Fruit fly (Drosophila melanogaster) whole organism, embryonic: Measurements from ENCODE around the gene MTF-1.

Source experiments
- Adf1 ChIP-seq: fragments of 200-800 bp; sonication (Bioruptor generic); IDR thresholded peaks from 2 replicates; pipeline ENCODE4 v1.3.6; 2022; ENCODE audit warnings: missing biosample characterization, missing genetic modification characterization
- Bgb ChIP-seq: fragments of 200-800 bp; sonication (Bioruptor generic); IDR thresholded peaks from 2 replicates; pipeline ENCODE4 v1.3.6; 2022; ENCODE audit warnings: missing biosample characterization, missing genetic modification characterization; ENCODE audit not compliant: partially characterized antibody
- CG10209 ChIP-seq: fragments of 200-800 bp; sonication (Bioruptor generic); optimal IDR thresholded peaks from 3 replicates; lab custom pipeline; 2017; ENCODE audit warnings: missing biosample characterization, mild to moderate bottlenecking, missing genetic modification characterization, missing genetic modification reagents
- CG10267 ChIP-seq: fragments of 200-800 bp; sonication (Bioruptor generic); optimal IDR thresholded peaks from 2 replicates; lab custom pipeline; 2018; ENCODE audit warnings: missing biosample characterization, mild to moderate bottlenecking, missing genetic modification characterization, moderate library complexity
- CG15696 ChIP-seq: fragments of 200-800 bp; sonication (Bioruptor generic); optimal IDR thresholded peaks from 2 replicates; lab custom pipeline; 2019; ENCODE audit warnings: missing biosample characterization, mild to moderate bottlenecking, missing genetic modification characterization, moderate library complexity
- CG16813 ChIP-seq: fragments of 200-800 bp; sonication (Bioruptor generic); IDR thresholded peaks from 3 replicates; pipeline ENCODE4 v1.3.6; 2022; ENCODE audit warnings: missing biosample characterization, missing genetic modification characterization; ENCODE audit not compliant: partially characterized antibody
- CG2116 ChIP-seq: fragments of 200-800 bp; sonication (Bioruptor generic); optimal IDR thresholded peaks from 3 replicates; lab custom pipeline; 2018; ENCODE audit warnings: missing biosample characterization, mild to moderate bottlenecking, missing genetic modification characterization
- CG2678 ChIP-seq: fragments of 200-800 bp; sonication (Bioruptor generic); optimal IDR thresholded peaks from 3 replicates; lab custom pipeline; 2019; ENCODE audit warnings: missing biosample characterization, mild to moderate bottlenecking, missing genetic modification characterization, moderate library complexity
- CG31441 ChIP-seq: fragments of 200-800 bp; sonication (Bioruptor generic); IDR thresholded peaks from 2 replicates; pipeline ENCODE4 v1.3.6; 2022; ENCODE audit warnings: missing biosample characterization, missing genetic modification characterization
- CG4854 ChIP-seq: fragments of 200-800 bp; sonication (Bioruptor generic); optimal IDR thresholded peaks from 2 replicates; lab custom pipeline; 2016; ENCODE audit warnings: missing biosample characterization, missing genetic modification characterization, inconsistent platforms
- CG5245 ChIP-seq: fragments of 200-800 bp; sonication (Bioruptor generic); optimal IDR thresholded peaks from 3 replicates; lab custom pipeline; 2016; ENCODE audit warnings: missing biosample characterization, missing genetic modification characterization
- CG7271 ChIP-seq: fragments of 200-800 bp; sonication (Bioruptor generic); optimal IDR thresholded peaks from 2 replicates; lab custom pipeline; 2018; ENCODE audit warnings: missing biosample characterization, mild to moderate bottlenecking, missing genetic modification characterization, moderate library complexity
- CG7928 ChIP-seq: fragments of 200-800 bp; sonication (Bioruptor generic); optimal IDR thresholded peaks from 2 replicates; lab custom pipeline; 2017; ENCODE audit warnings: missing biosample characterization, mild to moderate bottlenecking, missing genetic modification characterization
- CG7963 ChIP-seq: fragments of 200-800 bp; sonication (Bioruptor generic); IDR thresholded peaks from 3 replicates; pipeline ENCODE4 v1.3.6; 2022; ENCODE audit warnings: missing biosample characterization, missing genetic modification characterization; ENCODE audit not compliant: partially characterized antibody
- CG8388 ChIP-seq: fragments of 200-800 bp; sonication (Bioruptor generic); optimal IDR thresholded peaks from 2 replicates; lab custom pipeline; 2019; ENCODE audit warnings: missing biosample characterization, mild to moderate bottlenecking, missing genetic modification characterization, moderate library complexity
- CG8924 ChIP-seq: fragments of 200-800 bp; optimal IDR thresholded peaks from 3 replicates; lab custom pipeline; 2019; ENCODE audit warnings: missing biosample characterization, mild to moderate bottlenecking, missing genetic modification characterization, moderate library complexity
- CG9817 ChIP-seq: fragments of 200-800 bp; sonication (Bioruptor generic); optimal IDR thresholded peaks from 2 replicates; lab custom pipeline; 2018; ENCODE audit warnings: missing biosample characterization, mild to moderate bottlenecking, missing genetic modification characterization, moderate library complexity
- CkIIα-i1 ChIP-seq: fragments of 200-800 bp; sonication (Bioruptor generic); IDR thresholded peaks from 2 replicates; pipeline ENCODE4 v1.3.6; 2022; ENCODE audit warnings: missing biosample characterization, missing genetic modification characterization
- Dad ChIP-seq: fragments of 200-800 bp; sonication (Bioruptor generic); optimal IDR thresholded peaks from 3 replicates; lab custom pipeline; 2016; ENCODE audit warnings: missing biosample characterization, missing genetic modification characterization
- E2f1 ChIP-seq: fragments of 200-800 bp; sonication (Bioruptor generic); IDR thresholded peaks from 2 replicates; pipeline ENCODE4 v1.3.6; 2022; ENCODE audit warnings: missing biosample characterization, missing genetic modification characterization
- Ets65A ChIP-seq: fragments of 200-800 bp; sonication (Bioruptor generic); peaks from one replicate; lab custom pipeline; 2016; ENCODE audit warnings: missing biosample characterization, missing genetic modification characterization
- Med ChIP-seq: fragments of 200-800 bp; sonication (Bioruptor generic); peaks from one replicate; lab custom pipeline; 2016; ENCODE audit warnings: missing biosample characterization, missing genetic modification characterization, mild to moderate bottlenecking, inconsistent platforms, moderate library complexity
- Nf-YA ChIP-seq: fragments of 200-800 bp; sonication (Bioruptor generic); IDR thresholded peaks from 2 replicates; pipeline ENCODE4 v1.3.6; 2022; ENCODE audit warnings: missing biosample characterization, missing genetic modification characterization
- Ssrp ChIP-seq: fragments of 200-800 bp; sonication (Bioruptor generic); optimal IDR thresholded peaks from 2 replicates; lab custom pipeline; 2018; ENCODE audit warnings: missing biosample characterization, mild to moderate bottlenecking, missing genetic modification characterization, moderate library complexity
- Tbp ChIP-seq: fragments of >200 bp; optimal IDR thresholded peaks from 2 replicates; lab custom pipeline; 2018; ENCODE audit warnings: missing biosample characterization, missing genetic modification characterization
- amos ChIP-seq: fragments of 200-800 bp; sonication (Bioruptor generic); IDR thresholded peaks from 2 replicates; pipeline ENCODE4 v1.3.6; 2022; ENCODE audit warnings: missing biosample characterization, missing genetic modification characterization; ENCODE audit not compliant: partially characterized antibody
- br ChIP-seq: fragments of >200 bp; optimal IDR thresholded peaks from 2 replicates; lab custom pipeline; 2017
- chinmo ChIP-seq: fragments of 200-800 bp; sonication (Bioruptor generic); IDR thresholded peaks from 4 replicates; pipeline ENCODE4 v1.3.6; 2022; ENCODE audit warnings: missing biosample characterization, missing genetic modification characterization; ENCODE audit not compliant: partially characterized antibody
- chm ChIP-seq: fragments of 200-800 bp; sonication (Bioruptor generic); IDR thresholded peaks from 2 replicates; pipeline ENCODE4 v1.3.6; 2022; ENCODE audit warnings: missing biosample characterization, missing genetic modification characterization
- dmrt11E ChIP-seq: fragments of 200-800 bp; sonication (Bioruptor generic); optimal IDR thresholded peaks from 3 replicates; lab custom pipeline; 2018; ENCODE audit warnings: missing biosample characterization, mild to moderate bottlenecking, missing genetic modification characterization, moderate library complexity
- exex ChIP-seq: fragments of 200-800 bp; sonication (Bioruptor generic); optimal IDR thresholded peaks from 4 replicates; lab custom pipeline; 2018; ENCODE audit warnings: missing biosample characterization, mild to moderate bottlenecking, missing genetic modification characterization, moderate library complexity
- gce ChIP-seq: fragments of 200-800 bp; sonication (Bioruptor generic); IDR thresholded peaks from 3 replicates; pipeline ENCODE4 v1.3.6; 2022; ENCODE audit warnings: missing biosample characterization, missing genetic modification characterization
- hb ChIP-seq: fragments of 200-800 bp; sonication (Bioruptor generic); IDR thresholded peaks from 3 replicates; pipeline ENCODE4 v1.3.6; 2022; ENCODE audit warnings: missing biosample characterization, missing genetic modification characterization; ENCODE audit not compliant: partially characterized antibody
- hbn ChIP-seq: fragments of 200-800 bp; sonication (Bioruptor generic); IDR thresholded peaks from 2 replicates; pipeline ENCODE4 v1.3.6; 2022; ENCODE audit warnings: missing biosample characterization, missing genetic modification characterization; ENCODE audit not compliant: partially characterized antibody
- jing ChIP-seq: fragments of 200-800 bp; sonication (Bioruptor generic); optimal IDR thresholded peaks from 2 replicates; lab custom pipeline; 2018; ENCODE audit warnings: missing biosample characterization, mild to moderate bottlenecking, missing genetic modification characterization
- klu ChIP-seq: fragments of 200-800 bp; sonication (Bioruptor generic); IDR thresholded peaks from 2 replicates; pipeline ENCODE4 v1.3.6; 2022; ENCODE audit warnings: missing biosample characterization, missing genetic modification characterization
- knrl ChIP-seq: fragments of 200-800 bp; sonication (Bioruptor generic); IDR thresholded peaks from 3 replicates; pipeline ENCODE4 v1.3.6; 2022; ENCODE audit warnings: missing biosample characterization, missing genetic modification characterization; ENCODE audit not compliant: partially characterized antibody
- lola ChIP-seq, 3 experiments: fragments of >200 bp in 2 of 3; fragments of 200-800 bp in 1 of 3; sonication (Bioruptor generic) in 1 of 3; optimal IDR thresholded peaks; 2 replicates each; lab custom pipeline; 2017 to 2019; ENCODE audit warnings: missing biosample characterization in 3 of 3, missing genetic modification characterization in 3 of 3, mild to moderate bottlenecking in 1 of 3, moderate library complexity in 1 of 3
- pb ChIP-seq: fragments of 200-800 bp; sonication (Bioruptor generic); optimal IDR thresholded peaks from 3 replicates; lab custom pipeline; 2016; ENCODE audit warnings: missing biosample characterization, missing genetic modification characterization
- phol ChIP-seq: fragments of 200-800 bp; sonication (Bioruptor generic); optimal IDR thresholded peaks from 3 replicates; lab custom pipeline; 2018; ENCODE audit warnings: missing biosample characterization, mild to moderate bottlenecking, missing genetic modification characterization, moderate library complexity
- sisA ChIP-seq: fragments of 200-800 bp; sonication (Bioruptor generic); IDR thresholded peaks from 2 replicates; pipeline ENCODE4 v1.3.6; 2022; ENCODE audit warnings: missing biosample characterization, missing genetic modification characterization
- tgo ChIP-seq: fragments of 200-800 bp; sonication (Bioruptor generic); IDR thresholded peaks from 3 replicates; pipeline ENCODE4 v1.3.6; 2022; ENCODE audit warnings: missing biosample characterization, missing genetic modification characterization
- tin ChIP-seq: fragments of 200-800 bp; sonication (Bioruptor generic); optimal IDR thresholded peaks from 3 replicates; lab custom pipeline; 2016; ENCODE audit warnings: missing biosample characterization, missing genetic modification characterization
- tna ChIP-seq: fragments of 200-800 bp; sonication (Bioruptor generic); IDR thresholded peaks from 2 replicates; pipeline ENCODE4 v1.3.6; 2022; ENCODE audit warnings: missing biosample characterization, missing genetic modification characterization; ENCODE audit not compliant: partially characterized antibody
- tup ChIP-seq: fragments of 200-800 bp; sonication (Bioruptor generic); optimal IDR thresholded peaks from 2 replicates; lab custom pipeline; 2016; ENCODE audit warnings: missing biosample characterization, mild to moderate bottlenecking, missing genetic modification characterization, moderate library complexity
- yki ChIP-seq: fragments of >200 bp; optimal IDR thresholded peaks from 3 replicates; lab custom pipeline; 2018
- zen ChIP-seq: fragments of 200-800 bp; sonication (Bioruptor generic); optimal IDR thresholded peaks from 3 replicates; lab custom pipeline; 2018; ENCODE audit warnings: missing biosample characterization, mild to moderate bottlenecking, missing genetic modification characterization, moderate library complexity
- zfh2 ChIP-seq: fragments of 200-800 bp; sonication (Bioruptor generic); optimal IDR thresholded peaks from 2 replicates; lab custom pipeline; 2016; ENCODE audit warnings: missing biosample characterization, missing genetic modification characterization

MTF-1 gene

dm6 chr3L:9435831-9436230 lies 5.7 kb downstream of the MTF-1 start (continued):
- TF ChIP-seq Nf-YA (GFP tag; lab: Robert Waterston, UW) (peak; percentile 14; the same call in 1 of the 2 replicates), CG7963 (no peak), exex (tag; lab: Kevin White, UChicago) (peak; percentile 85), gce (GFP tag; lab: Robert Waterston, UW) (no peak), Ssrp (tag; lab: Kevin White, UChicago) (no peak), chm (GFP tag; lab: Robert Waterston, UW) (0 out of 2 replicates have a peak, but pooled peaks have one; percentile 19), Bgb (GFP tag; lab: Robert Waterston, UW) (no peak)
- TF ChIP-seq, all 482 proteins: peak for 13

- TF ChIP-seq chinmo (GFP tag; lab: Robert Waterston, UW), result 0 out of 4 replicates have a peak, but pooled peaks have one; percentile 29
- TF ChIP-seq CG16813, result 0 out of 3 replicates have a peak, but pooled peaks have one; percentile 36
- no peak for TF ChIP-seq tna (GFP tag; lab: Robert Waterston, UW)
- no peak for TF ChIP-seq hbn (GFP tag; lab: Robert Waterston, UW)
- TF ChIP-seq CG5245, result no peak
- no peak for TF ChIP-seq Tbp (GFP tag; lab: Kevin White, UChicago)
- TF ChIP-seq CG8924, result no peak
- peak; percentile 68 for TF ChIP-seq Ets65A (GFP tag; lab: Kevin White, UChicago)
- no peak for TF ChIP-seq CG10209 (GFP tag; lab: Kevin White, UChicago)
- TF ChIP-seq gce (GFP tag; lab: Robert Waterston, UW), result no peak
- TF ChIP-seq E2f1 (GFP tag; lab: Robert Waterston, UW), result no peak
- no peak for TF ChIP-seq CG4854 (GFP tag; lab: Kevin White, UChicago)
- TF ChIP-seq lola (GFP tag; optimal IDR thresholded peaks at IDR 0.05; lab: Kevin White, UChicago), result no peak
- TF ChIP-seq CG15696 (tag; lab: Kevin White, UChicago), result no peak
- 0 out of 3 replicates have a peak, but pooled peaks have one; percentile 28 for TF ChIP-seq hb (GFP tag; lab: Robert Waterston, UW)
- no peak for TF ChIP-seq amos (GFP tag; lab: Robert Waterston, UW)
- peak; percentile 63 for TF ChIP-seq Med
- no peak for TF ChIP-seq CG7928 (GFP tag; lab: Kevin White, UChicago)
- no peak for TF ChIP-seq zen (tag; lab: Kevin White, UChicago)
- TF ChIP-seq, all 482 proteins: peak for 5
Observed at dm6 chr3L:9438858-9439257, 8.7 kb downstream of the MTF-1 start.

dm6 chr3L:9441907-9442479 lies 11.9 kb downstream of the MTF-1 start, which contains the start of the genes Bet3 and Nf-YA:
Gene Bet3 (minus strand): TSS chr3L:9442267.
Gene Nf-YA (minus strand): TSS chr3L:9442267.
- TF ChIP-seq tin (peak; percentile 72), tup (GFP tag; lab: Kevin White, UChicago) (no peak), CG8388 (peak; percentile 21), Dad (GFP tag; lab: Kevin White, UChicago) (peak; percentile 62), jing (GFP tag; lab: Kevin White, UChicago) (no peak), yki (no peak), CG31441 (GFP tag; lab: Robert Waterston, UW) (peak; percentile 74), klu (GFP tag; lab: Robert Waterston, UW) (no peak), CG2116 (GFP tag; lab: Kevin White, UChicago) (peak; percentile 96), CG7271 (no peak), CG2678 (peak; percentile 44), CkIIα-i1 (GFP tag; lab: Robert Waterston, UW) (no peak), CG9817 (tag; lab: Kevin White, UChicago) (peak; percentile 58), knrl (GFP tag; lab: Robert Waterston, UW) (peak; percentile 90), sisA (GFP tag; lab: Robert Waterston, UW) (peak; percentile 71), Adf1 (no peak), phol (tag; lab: Kevin White, UChicago) (peak; percentile 61), dmrt11E (tag; lab: Kevin White, UChicago) (peak; percentile 35), br (lab: Kevin White, UChicago) (no peak), zfh2 (GFP tag; lab: Kevin White, UChicago) (peak; percentile 51), pb (GFP tag; lab: Kevin White, UChicago) (no peak), tgo (no peak), CG10267 (tag; lab: Kevin White, UChicago) (peak; percentile 56)
